Fruit fly (Drosophila melanogaster) whole organism, embryonic: ENCODE data around the gene CG16826.

Experiments used
- Ada2b ChIP-seq: fragments of 200-800 bp; sonication (Bioruptor generic); IDR thresholded peaks from 2 replicates; pipeline ENCODE4 v1.3.6; 2022; ENCODE audit warnings: missing biosample characterization, missing genetic modification characterization
- Antp ChIP-seq: fragments of 200-800 bp; sonication (Bioruptor generic); optimal IDR thresholded peaks from 3 replicates; lab custom pipeline; 2016; ENCODE audit warnings: missing biosample characterization, missing genetic modification characterization
- Atf6 ChIP-seq: fragments of 200-800 bp; sonication (Bioruptor generic); IDR thresholded peaks from 2 replicates; pipeline ENCODE4 v1.3.6; 2022; ENCODE audit warnings: missing biosample characterization, missing genetic modification characterization
- Bdp1 ChIP-seq: fragments of 200-800 bp; sonication (Bioruptor generic); optimal IDR thresholded peaks from 3 replicates; lab custom pipeline; 2016; ENCODE audit warnings: missing biosample characterization, missing genetic modification characterization
- Blimp-1 ChIP-seq: fragments of 200-800 bp; sonication (Bioruptor generic); optimal IDR thresholded peaks from 3 replicates; lab custom pipeline; 2018; ENCODE audit warnings: missing biosample characterization, missing genetic modification characterization, mild to moderate bottlenecking, moderate library complexity, missing genetic modification reagents
- CG10654 ChIP-seq: fragments of 200-800 bp; sonication (Bioruptor generic); optimal IDR thresholded peaks from 2 replicates; lab custom pipeline; 2016; ENCODE audit warnings: missing biosample characterization, missing genetic modification characterization
- CG11723 ChIP-seq: fragments of 200-800 bp; sonication (Bioruptor generic); optimal IDR thresholded peaks from 2 replicates; lab custom pipeline; 2017; ENCODE audit warnings: missing biosample characterization, mild to moderate bottlenecking, missing genetic modification characterization
- CG12942 ChIP-seq: fragments of 200-800 bp; sonication (Bioruptor generic); optimal IDR thresholded peaks from 3 replicates; lab custom pipeline; 2016; ENCODE audit warnings: missing biosample characterization, missing genetic modification characterization
- CG13123 ChIP-seq: fragments of 200-800 bp; sonication (Bioruptor generic); optimal IDR thresholded peaks from 2 replicates; lab custom pipeline; 2016; ENCODE audit warnings: missing biosample characterization, missing genetic modification characterization
- CG17568 ChIP-seq: fragments of 200-800 bp; sonication (Bioruptor generic); optimal IDR thresholded peaks from 2 replicates; lab custom pipeline; 2018; ENCODE audit warnings: missing biosample characterization, mild to moderate bottlenecking, missing genetic modification characterization, moderate library complexity
- CG2116 ChIP-seq: fragments of 200-800 bp; sonication (Bioruptor generic); optimal IDR thresholded peaks from 3 replicates; lab custom pipeline; 2018; ENCODE audit warnings: missing biosample characterization, mild to moderate bottlenecking, missing genetic modification characterization
- CG2129 ChIP-seq: fragments of 200-800 bp; sonication (Bioruptor generic); IDR thresholded peaks from 2 replicates; pipeline ENCODE4 v1.3.6; 2022; ENCODE audit warnings: missing biosample characterization, missing genetic modification characterization; ENCODE audit not compliant: partially characterized antibody
- CG2199 ChIP-seq: fragments of 200-800 bp; sonication (Bioruptor generic); IDR thresholded peaks from 3 replicates; pipeline ENCODE4 v1.3.6; 2022; ENCODE audit warnings: missing biosample characterization, missing genetic modification characterization
- CG4424 ChIP-seq: fragments of 200-800 bp; sonication (Bioruptor generic); optimal IDR thresholded peaks from 3 replicates; lab custom pipeline; 2016; ENCODE audit warnings: missing biosample characterization, missing genetic modification characterization
- CG6254 ChIP-seq: fragments of 200-800 bp; sonication (Bioruptor generic); optimal IDR thresholded peaks from 3 replicates; lab custom pipeline; 2017; ENCODE audit warnings: mild to moderate bottlenecking, missing biosample characterization, missing genetic modification reagents, missing genetic modification characterization
- CG7963 ChIP-seq: fragments of 200-800 bp; sonication (Bioruptor generic); IDR thresholded peaks from 3 replicates; pipeline ENCODE4 v1.3.6; 2022; ENCODE audit warnings: missing biosample characterization, missing genetic modification characterization; ENCODE audit not compliant: partially characterized antibody
- CHES-1-like ChIP-seq: fragments of 200-800 bp; sonication (Bioruptor generic); optimal IDR thresholded peaks from 2 replicates; lab custom pipeline; 2016; ENCODE audit warnings: missing biosample characterization, missing genetic modification characterization
- D19A ChIP-seq: fragments of 200-800 bp; optimal IDR thresholded peaks from 3 replicates; lab custom pipeline; 2019; ENCODE audit warnings: missing biosample characterization, mild to moderate bottlenecking, missing genetic modification characterization, moderate library complexity
- Dll ChIP-seq: fragments of 200-800 bp; sonication (Bioruptor generic); IDR thresholded peaks from 4 replicates; pipeline ENCODE4 v1.3.6; 2022; ENCODE audit warnings: missing biosample characterization, missing genetic modification characterization; ENCODE audit not compliant: partially characterized antibody
- Doc2 ChIP-seq: fragments of 200-800 bp; sonication (Bioruptor generic); IDR thresholded peaks from 2 replicates; pipeline ENCODE4 v1.3.6; 2022; ENCODE audit warnings: missing biosample characterization, missing genetic modification characterization
- E2f2 ChIP-seq: fragments of 200-800 bp; sonication (Bioruptor generic); IDR thresholded peaks from 2 replicates; pipeline ENCODE4 v1.3.6; 2022; ENCODE audit warnings: missing biosample characterization, missing genetic modification characterization
- Ets65A ChIP-seq: fragments of 200-800 bp; sonication (Bioruptor generic); peaks from one replicate; lab custom pipeline; 2016; ENCODE audit warnings: missing biosample characterization, missing genetic modification characterization
- Gsc ChIP-seq: fragments of 200-800 bp; sonication (Bioruptor generic); IDR thresholded peaks from 2 replicates; pipeline ENCODE4 v1.3.6; 2022; ENCODE audit warnings: missing biosample characterization, missing genetic modification characterization
- Hand ChIP-seq: fragments of 200-800 bp; sonication (Bioruptor generic); optimal IDR thresholded peaks from 2 replicates; lab custom pipeline; 2017; ENCODE audit warnings: mild to moderate bottlenecking, missing biosample characterization, missing genetic modification reagents, missing genetic modification characterization
- Jarid2 ChIP-seq: fragments of 200-800 bp; sonication (Bioruptor generic); optimal IDR thresholded peaks from 3 replicates; lab custom pipeline; 2017; ENCODE audit warnings: mild to moderate bottlenecking, missing biosample characterization, missing genetic modification reagents, missing genetic modification characterization
- Kr ChIP-seq: fragments of 200-800 bp; sonication (Bioruptor generic); optimal IDR thresholded peaks from 2 replicates; lab custom pipeline; 2017; ENCODE audit warnings: missing biosample characterization, mild to moderate bottlenecking, missing genetic modification characterization
- Meics ChIP-seq: fragments of 200-800 bp; sonication (Bioruptor generic); optimal IDR thresholded peaks from 2 replicates; lab custom pipeline; 2017; ENCODE audit warnings: missing biosample characterization, mild to moderate bottlenecking, missing genetic modification characterization
- NfI ChIP-seq: fragments of 200-800 bp; sonication (Bioruptor generic); optimal IDR thresholded peaks from 3 replicates; lab custom pipeline; 2018; ENCODE audit warnings: missing biosample characterization, mild to moderate bottlenecking, missing genetic modification characterization, moderate library complexity
- Oaz ChIP-seq: fragments of 200-800 bp; sonication (Bioruptor generic); IDR thresholded peaks from 2 replicates; pipeline ENCODE4 v1.3.6; 2022; ENCODE audit warnings: missing biosample characterization, missing genetic modification characterization
- Trl ChIP-seq, 3 experiments: fragments of >200 bp in 2 of 3; fragments of 200-800 bp in 1 of 3; sonication (Bioruptor generic) in 1 of 3; optimal IDR thresholded peaks; 2 replicates in 1 of 3; 3 replicates in 2 of 3; lab custom pipeline; 2016 to 2017; ENCODE audit warnings: missing biosample characterization in 1 of 3, missing genetic modification characterization in 1 of 3
- al ChIP-seq: fragments of 200-800 bp; sonication (Bioruptor generic); IDR thresholded peaks from 2 replicates; pipeline ENCODE4 v1.3.6; 2022; ENCODE audit warnings: missing biosample characterization, missing genetic modification characterization
- bcd ChIP-seq: fragments of 200-800 bp; sonication (Bioruptor generic); optimal IDR thresholded peaks from 2 replicates; lab custom pipeline; 2017; ENCODE audit warnings: missing biosample characterization, mild to moderate bottlenecking, missing genetic modification characterization
- chm ChIP-seq: fragments of 200-800 bp; sonication (Bioruptor generic); IDR thresholded peaks from 2 replicates; pipeline ENCODE4 v1.3.6; 2022; ENCODE audit warnings: missing biosample characterization, missing genetic modification characterization
- croc ChIP-seq: fragments of 200-800 bp; sonication (Bioruptor generic); conservative IDR thresholded peaks from 3 replicates; pipeline ENCODE4 v1.3.6; 2022; ENCODE audit warnings: missing biosample characterization, missing genetic modification characterization
- dmrt99B ChIP-seq: fragments of 200-800 bp; sonication (Bioruptor generic); optimal IDR thresholded peaks from 2 replicates; lab custom pipeline; 2018; ENCODE audit warnings: missing biosample characterization, mild to moderate bottlenecking, missing genetic modification characterization, moderate library complexity
- fd96Cb ChIP-seq: fragments of 200-800 bp; sonication (Bioruptor generic); optimal IDR thresholded peaks from 2 replicates; lab custom pipeline; 2018; ENCODE audit warnings: missing biosample characterization, mild to moderate bottlenecking, missing genetic modification characterization, moderate library complexity
- gfzf ChIP-seq: fragments of 200-800 bp; sonication (Bioruptor generic); optimal IDR thresholded peaks from 2 replicates; lab custom pipeline; 2016; ENCODE audit warnings: missing biosample characterization, mild to moderate bottlenecking, missing genetic modification characterization, moderate library complexity
- kah ChIP-seq: fragments of 200-800 bp; sonication (Bioruptor generic); optimal IDR thresholded peaks from 2 replicates; lab custom pipeline; 2018; ENCODE audit warnings: missing biosample characterization, mild to moderate bottlenecking, missing genetic modification characterization
- lilli ChIP-seq: fragments of 200-800 bp; sonication (Bioruptor generic); optimal IDR thresholded peaks from 3 replicates; lab custom pipeline; 2016; ENCODE audit warnings: missing biosample characterization, missing genetic modification characterization
- nerfin-1 ChIP-seq: fragments of 200-800 bp; sonication (Bioruptor generic); optimal IDR thresholded peaks from 3 replicates; lab custom pipeline; 2019; ENCODE audit warnings: missing biosample characterization, mild to moderate bottlenecking, missing genetic modification characterization, moderate library complexity
- oc ChIP-seq: fragments of 200-800 bp; sonication (Bioruptor generic); optimal IDR thresholded peaks from 2 replicates; lab custom pipeline; 2018; ENCODE audit warnings: missing biosample characterization, mild to moderate bottlenecking, missing genetic modification characterization, moderate library complexity
- odd ChIP-seq: fragments of 200-800 bp; sonication (Bioruptor generic); optimal IDR thresholded peaks from 2 replicates; lab custom pipeline; 2017; ENCODE audit warnings: missing biosample characterization, mild to moderate bottlenecking, missing genetic modification characterization
- onecut ChIP-seq: fragments of 200-800 bp; sonication (Bioruptor generic); IDR thresholded peaks from 2 replicates; pipeline ENCODE4 v1.3.6; 2022; ENCODE audit warnings: missing biosample characterization, missing genetic modification characterization
- org-1 ChIP-seq: fragments of 200-800 bp; sonication (Bioruptor generic); optimal IDR thresholded peaks from 2 replicates; lab custom pipeline; 2017; ENCODE audit warnings: missing biosample characterization, missing genetic modification characterization
- pb ChIP-seq: fragments of 200-800 bp; sonication (Bioruptor generic); optimal IDR thresholded peaks from 3 replicates; lab custom pipeline; 2016; ENCODE audit warnings: missing biosample characterization, missing genetic modification characterization
- peb ChIP-seq: fragments of 200-800 bp; sonication (Bioruptor generic); IDR thresholded peaks from 2 replicates; pipeline ENCODE4 v1.3.6; 2022; ENCODE audit warnings: missing biosample characterization, missing genetic modification characterization
- pnt ChIP-seq: fragments of 200-800 bp; sonication (Bioruptor generic); optimal IDR thresholded peaks from 3 replicates; lab custom pipeline; 2016; ENCODE audit warnings: missing biosample characterization, missing genetic modification characterization
- run ChIP-seq: fragments of 200-800 bp; sonication (Bioruptor generic); optimal IDR thresholded peaks from 3 replicates; lab custom pipeline; 2018; ENCODE audit warnings: missing biosample characterization, mild to moderate bottlenecking, missing genetic modification characterization
- sisA ChIP-seq: fragments of 200-800 bp; sonication (Bioruptor generic); IDR thresholded peaks from 2 replicates; pipeline ENCODE4 v1.3.6; 2022; ENCODE audit warnings: missing biosample characterization, missing genetic modification characterization
- slbo ChIP-seq: fragments of 200-800 bp; sonication (Bioruptor generic); IDR thresholded peaks from 2 replicates; pipeline ENCODE4 v1.3.6; 2022; ENCODE audit warnings: missing biosample characterization, missing genetic modification characterization
- usp ChIP-seq: fragments of >200 bp; optimal IDR thresholded peaks from 2 replicates; lab custom pipeline; 2017; ENCODE audit warnings: missing biosample characterization, missing genetic modification characterization

CG16826 gene

dm6 chr2L:13368940-13369339 lies 21.4 kb downstream of the CG16826 start, which contains the start of gene CG31855 (continued):
- TF ChIP-seq E2f2 (GFP tag; lab: Robert Waterston, UW) (peak; percentile 49; the same call in 1 of the 2 replicates), chm (peak; percentile 83), CG13123 (GFP tag; lab: Kevin White, UChicago) (peak; percentile 82), Hand (peak; percentile 68), Meics (GFP tag; lab: Kevin White, UChicago) (peak; percentile 83), Atf6 (GFP tag; lab: Robert Waterston, UW) (peak; percentile 89), Bdp1 (GFP tag; lab: Kevin White, UChicago) (peak; percentile 88), usp (GFP tag; lab: Kevin White, UChicago) (no peak), croc (GFP tag; lab: Robert Waterston, UW) (peak; percentile 53), sisA (GFP tag; lab: Robert Waterston, UW) (peak; percentile 82), Dll (GFP tag; lab: Robert Waterston, UW) (no peak), oc (tag; lab: Kevin White, UChicago) (no peak), fd96Cb (tag; lab: Kevin White, UChicago) (peak; percentile 61), org-1 (peak; percentile 43), CG2129 (GFP tag; lab: Robert Waterston, UW) (no peak), lilli (GFP tag; lab: Kevin White, UChicago) (peak; percentile 93), Kr (no peak), pb (GFP tag; lab: Kevin White, UChicago) (no peak), dmrt99B (tag; lab: Kevin White, UChicago) (peak; percentile 76), NfI (peak; percentile 91), Jarid2 (GFP tag; lab: Kevin White, UChicago) (no peak), odd (GFP tag; lab: Kevin White, UChicago) (peak; percentile 67), CHES-1-like (peak; percentile 58), Gsc (no peak), run (tag; lab: Kevin White, UChicago) (peak; percentile 41), CG6254 (GFP tag; lab: Kevin White, UChicago) (peak; percentile 17), nerfin-1 (tag; lab: Kevin White, UChicago) (peak; percentile 63), CG12942 (GFP tag; lab: Kevin White, UChicago) (peak; percentile 82), bcd (peak; percentile 75), pnt (GFP tag; lab: Kevin White, UChicago) (peak; percentile 47), slbo (GFP tag; lab: Robert Waterston, UW) (peak; percentile 95), onecut (GFP tag; lab: Robert Waterston, UW) (peak; percentile 73), CG7963 (no peak), CG17568 (GFP tag; lab: Kevin White, UChicago) (no peak), CG2199 (GFP tag; lab: Robert Waterston, UW) (no peak), D19A (tag; lab: Kevin White, UChicago) (peak; percentile 56), Blimp-1 (GFP tag; lab: Kevin White, UChicago) (peak; percentile 71), Ets65A (peak; percentile 95), Doc2 (GFP tag; lab: Robert Waterston, UW) (no peak), Trl (optimal IDR thresholded peaks at IDR 0.05; lab: Kevin White, UChicago) (no peak), Trl (GFP tag; optimal IDR thresholded peaks at IDR 0.05; lab: Kevin White, UChicago) (peak; percentile 79), Oaz (peak; percentile 57; the same call in 1 of the 2 replicates), CG2116 (GFP tag; lab: Kevin White, UChicago) (peak; percentile 41), Antp (GFP tag; lab: Kevin White, UChicago) (peak; percentile 79), CG4424 (GFP tag; lab: Kevin White, UChicago) (peak; percentile 86), peb (GFP tag; lab: Robert Waterston, UW) (peak; percentile 47; the same call in 1 of the 2 replicates), Ada2b (GFP tag; lab: Robert Waterston, UW) (peak; percentile 74), al (GFP tag; lab: Robert Waterston, UW) (peak; percentile 61), gfzf (GFP tag; lab: Kevin White, UChicago) (peak; percentile 22), CG10654 (GFP tag; lab: Kevin White, UChicago) (peak; percentile 76), CG11723 (GFP tag; lab: Kevin White, UChicago) (peak; percentile 63), kah (peak; percentile 67)
